Fruit fly (Drosophila melanogaster) whole organism, embryonic: ENCODE data around the gene CG7579.

Experiments used
- Antp ChIP-seq: fragments of 200-800 bp; sonication (Bioruptor generic); optimal IDR thresholded peaks from 3 replicates; lab custom pipeline; 2016; ENCODE audit warnings: missing biosample characterization, missing genetic modification characterization
- CG10274 ChIP-seq: fragments of 200-800 bp; sonication (Bioruptor generic); optimal IDR thresholded peaks from 3 replicates; lab custom pipeline; 2017; ENCODE audit warnings: missing biosample characterization, mild to moderate bottlenecking, missing genetic modification characterization
- CG10543 ChIP-seq: fragments of 200-800 bp; sonication (Bioruptor generic); optimal IDR thresholded peaks from 3 replicates; lab custom pipeline; 2017; ENCODE audit warnings: missing biosample characterization, mild to moderate bottlenecking, missing genetic modification characterization, moderate library complexity
- CG12236 ChIP-seq: fragments of 200-800 bp; sonication (Bioruptor generic); optimal IDR thresholded peaks from 2 replicates; lab custom pipeline; 2016; ENCODE audit warnings: missing biosample characterization, missing genetic modification characterization
- CG12744 ChIP-seq: fragments of 200-800 bp; sonication (Bioruptor generic); optimal IDR thresholded peaks from 2 replicates; lab custom pipeline; 2016; ENCODE audit warnings: missing biosample characterization, missing genetic modification characterization
- CG14860 ChIP-seq: fragments of 200-800 bp; sonication (Bioruptor generic); IDR thresholded peaks from 3 replicates; pipeline ENCODE4 v1.3.6; 2022; ENCODE audit warnings: missing biosample characterization, missing genetic modification characterization; ENCODE audit not compliant: partially characterized antibody
- CG15514 ChIP-seq: fragments of 200-800 bp; sonication (Bioruptor generic); optimal IDR thresholded peaks from 3 replicates; lab custom pipeline; 2017; ENCODE audit warnings: missing biosample characterization, missing genetic modification characterization, mild to moderate bottlenecking, moderate library complexity, missing genetic modification reagents
- CG16779 ChIP-seq: fragments of 200-800 bp; sonication (Bioruptor generic); IDR thresholded peaks from 2 replicates; pipeline ENCODE4 v1.3.6; 2022; ENCODE audit warnings: missing biosample characterization, missing genetic modification characterization
- CG17385 ChIP-seq: fragments of 200-800 bp; sonication (Bioruptor generic); optimal IDR thresholded peaks from 3 replicates; lab custom pipeline; 2018; ENCODE audit warnings: missing biosample characterization, mild to moderate bottlenecking, missing genetic modification characterization
- CG18599 ChIP-seq: fragments of 200-800 bp; sonication (Bioruptor generic); optimal IDR thresholded peaks from 3 replicates; lab custom pipeline; 2017; ENCODE audit warnings: missing biosample characterization, missing genetic modification characterization, mild to moderate bottlenecking, moderate library complexity, missing genetic modification reagents
- CG32532 ChIP-seq: fragments of 200-800 bp; sonication (Bioruptor generic); IDR thresholded peaks from 2 replicates; pipeline ENCODE4 v1.3.6; 2022; ENCODE audit warnings: missing biosample characterization, missing genetic modification characterization
- CG4328 ChIP-seq: fragments of 200-800 bp; sonication (Bioruptor generic); optimal IDR thresholded peaks from 3 replicates; lab custom pipeline; 2017; ENCODE audit warnings: missing biosample characterization, missing genetic modification reagents, missing genetic modification characterization
- CG5953 ChIP-seq: fragments of 200-800 bp; sonication (Bioruptor generic); IDR thresholded peaks from 2 replicates; pipeline ENCODE4 v1.3.6; 2022; ENCODE audit warnings: missing biosample characterization, missing genetic modification characterization
- CG7271 ChIP-seq: fragments of 200-800 bp; sonication (Bioruptor generic); optimal IDR thresholded peaks from 2 replicates; lab custom pipeline; 2018; ENCODE audit warnings: missing biosample characterization, mild to moderate bottlenecking, missing genetic modification characterization, moderate library complexity
- CG7357 ChIP-seq: fragments of 200-800 bp; sonication (Bioruptor generic); IDR thresholded peaks from 3 replicates; pipeline ENCODE4 v1.3.6; 2022; ENCODE audit warnings: missing biosample characterization, missing genetic modification characterization
- CG7839 ChIP-seq: fragments of 200-800 bp; sonication (Bioruptor generic); optimal IDR thresholded peaks from 3 replicates; lab custom pipeline; 2018; ENCODE audit warnings: missing biosample characterization, mild to moderate bottlenecking, missing genetic modification characterization, moderate library complexity
- CG7928 ChIP-seq: fragments of 200-800 bp; sonication (Bioruptor generic); optimal IDR thresholded peaks from 2 replicates; lab custom pipeline; 2017; ENCODE audit warnings: missing biosample characterization, mild to moderate bottlenecking, missing genetic modification characterization
- CG8478 ChIP-seq: fragments of >200 bp; optimal IDR thresholded peaks from 2 replicates; lab custom pipeline; 2018
- CG9609 ChIP-seq: fragments of 200-800 bp; sonication (Bioruptor generic); optimal IDR thresholded peaks from 3 replicates; lab custom pipeline; 2016; ENCODE audit warnings: missing biosample characterization, missing genetic modification characterization
- CG9876 ChIP-seq: fragments of 200-800 bp; sonication (Bioruptor generic); optimal IDR thresholded peaks from 2 replicates; lab custom pipeline; 2016; ENCODE audit warnings: missing biosample characterization, missing genetic modification characterization
- Chrac-16 ChIP-seq: fragments of 200-800 bp; sonication (Bioruptor generic); optimal IDR thresholded peaks from 3 replicates; lab custom pipeline; 2016; ENCODE audit warnings: missing biosample characterization, missing genetic modification characterization
- Eip74EF ChIP-seq, 2 experiments: fragments of 200-800 bp in 1 of 2; fragments of >200 bp in 1 of 2; sonication (Bioruptor generic) in 1 of 2; optimal IDR thresholded peaks; 2 replicates each; lab custom pipeline; 2017 to 2019; ENCODE audit warnings: missing biosample characterization in 2 of 2, missing genetic modification characterization in 2 of 2, mild to moderate bottlenecking in 1 of 2, moderate library complexity in 1 of 2
- Ets65A ChIP-seq: fragments of 200-800 bp; sonication (Bioruptor generic); peaks from one replicate; lab custom pipeline; 2016; ENCODE audit warnings: missing biosample characterization, missing genetic modification characterization
- H15 ChIP-seq: fragments of 200-800 bp; sonication (Bioruptor generic); IDR thresholded peaks from 3 replicates; pipeline ENCODE4 v1.3.6; 2022; ENCODE audit warnings: missing biosample characterization, missing genetic modification characterization
- Hmr ChIP-seq: fragments of 200-800 bp; sonication (Bioruptor generic); optimal IDR thresholded peaks from 3 replicates; lab custom pipeline; 2017; ENCODE audit warnings: mild to moderate bottlenecking, missing biosample characterization, missing genetic modification reagents, missing genetic modification characterization
- Lpt ChIP-seq: fragments of >200 bp; optimal IDR thresholded peaks from 2 replicates; lab custom pipeline; 2018; ENCODE audit warnings: missing biosample characterization, missing genetic modification characterization
- Mad ChIP-seq: fragments of 200-800 bp; sonication (Bioruptor generic); optimal IDR thresholded peaks from 2 replicates; lab custom pipeline; 2016; ENCODE audit warnings: missing biosample characterization, missing genetic modification characterization
- Optix ChIP-seq: fragments of 200-800 bp; sonication (Bioruptor generic); IDR thresholded peaks from 3 replicates; pipeline ENCODE4 v1.3.6; 2022; ENCODE audit warnings: missing biosample characterization, missing genetic modification characterization
- Six4 ChIP-seq: fragments of 200-800 bp; sonication (Bioruptor generic); optimal IDR thresholded peaks from 2 replicates; lab custom pipeline; 2016; ENCODE audit warnings: missing biosample characterization, missing genetic modification characterization
- Sox102F ChIP-seq: fragments of 200-800 bp; sonication (Bioruptor generic); optimal IDR thresholded peaks from 2 replicates; lab custom pipeline; 2018; ENCODE audit warnings: missing biosample characterization, mild to moderate bottlenecking, missing genetic modification characterization, moderate library complexity
- Ssrp ChIP-seq: fragments of 200-800 bp; sonication (Bioruptor generic); optimal IDR thresholded peaks from 2 replicates; lab custom pipeline; 2018; ENCODE audit warnings: missing biosample characterization, mild to moderate bottlenecking, missing genetic modification characterization, moderate library complexity
- Taf1 ChIP-seq: fragments of 200-800 bp; sonication (Bioruptor generic); IDR thresholded peaks from 2 replicates; pipeline ENCODE4 v1.3.6; 2022; ENCODE audit warnings: missing biosample characterization, missing genetic modification characterization
- btn ChIP-seq: fragments of 200-800 bp; sonication (Bioruptor generic); optimal IDR thresholded peaks from 2 replicates; lab custom pipeline; 2016; ENCODE audit warnings: missing biosample characterization, missing genetic modification characterization
- cas ChIP-seq: fragments of 200-800 bp; sonication (Bioruptor generic); IDR thresholded peaks from 2 replicates; pipeline ENCODE4 v1.3.6; 2022; ENCODE audit warnings: missing biosample characterization, missing genetic modification characterization
- cwo ChIP-seq: fragments of 200-800 bp; sonication (Bioruptor generic); optimal IDR thresholded peaks from 3 replicates; lab custom pipeline; 2017; ENCODE audit warnings: missing biosample characterization, missing genetic modification characterization, mild to moderate bottlenecking, moderate library complexity, missing genetic modification reagents
- da ChIP-seq: fragments of 200-800 bp; sonication (Bioruptor generic); optimal IDR thresholded peaks from 2 replicates; lab custom pipeline; 2016; ENCODE audit warnings: missing biosample characterization, missing genetic modification characterization
- danr ChIP-seq: fragments of 200-800 bp; sonication (Bioruptor generic); IDR thresholded peaks from 2 replicates; pipeline ENCODE4 v1.3.6; 2022; ENCODE audit warnings: missing biosample characterization, missing genetic modification characterization
- dpn ChIP-seq, 2 experiments: fragments of 200-800 bp; sonication (Bioruptor generic); optimal IDR thresholded peaks; 3 replicates each; lab custom pipeline; 2016; ENCODE audit warnings: missing biosample characterization in 2 of 2, missing genetic modification characterization in 2 of 2
- dysf ChIP-seq: fragments of 200-800 bp; sonication (Bioruptor generic); IDR thresholded peaks from 3 replicates; pipeline ENCODE4 v1.3.6; 2022; ENCODE audit warnings: missing biosample characterization, missing genetic modification characterization
- fd96Cb ChIP-seq: fragments of 200-800 bp; sonication (Bioruptor generic); optimal IDR thresholded peaks from 2 replicates; lab custom pipeline; 2018; ENCODE audit warnings: missing biosample characterization, mild to moderate bottlenecking, missing genetic modification characterization, moderate library complexity
- grau ChIP-seq: fragments of 200-800 bp; optimal IDR thresholded peaks from 3 replicates; lab custom pipeline; 2019; ENCODE audit warnings: missing biosample characterization, mild to moderate bottlenecking, missing genetic modification characterization, moderate library complexity
- gro ChIP-seq: fragments of 200-800 bp; sonication (Bioruptor generic); optimal IDR thresholded peaks from 2 replicates; lab custom pipeline; 2016; ENCODE audit warnings: missing biosample characterization, missing genetic modification characterization
- gsb-n ChIP-seq: fragments of 200-800 bp; sonication (Bioruptor generic); optimal IDR thresholded peaks from 3 replicates; lab custom pipeline; 2018; ENCODE audit warnings: missing biosample characterization, mild to moderate bottlenecking, missing genetic modification characterization
- hb ChIP-seq: fragments of 200-800 bp; sonication (Bioruptor generic); IDR thresholded peaks from 3 replicates; pipeline ENCODE4 v1.3.6; 2022; ENCODE audit warnings: missing biosample characterization, missing genetic modification characterization; ENCODE audit not compliant: partially characterized antibody
- onecut ChIP-seq: fragments of 200-800 bp; sonication (Bioruptor generic); IDR thresholded peaks from 2 replicates; pipeline ENCODE4 v1.3.6; 2022; ENCODE audit warnings: missing biosample characterization, missing genetic modification characterization
- pum ChIP-seq: fragments of 200-800 bp; sonication (Bioruptor generic); optimal IDR thresholded peaks from 2 replicates; lab custom pipeline; 2016; ENCODE audit warnings: missing biosample characterization, missing genetic modification characterization
- row ChIP-seq: fragments of 200-800 bp; sonication (Bioruptor generic); IDR thresholded peaks from 3 replicates; pipeline ENCODE4 v1.3.6; 2022; ENCODE audit warnings: missing biosample characterization, missing genetic modification characterization
- seq ChIP-seq: fragments of 200-800 bp; sonication (Bioruptor generic); IDR thresholded peaks from 2 replicates; pipeline ENCODE4 v1.3.6; 2022; ENCODE audit warnings: missing biosample characterization, missing genetic modification characterization
- sqz ChIP-seq: fragments of 200-800 bp; sonication (Bioruptor generic); optimal IDR thresholded peaks from 3 replicates; lab custom pipeline; 2018; ENCODE audit warnings: missing biosample characterization, mild to moderate bottlenecking, missing genetic modification characterization
- tap ChIP-seq: fragments of 200-800 bp; optimal IDR thresholded peaks from 3 replicates; lab custom pipeline; 2019; ENCODE audit warnings: missing biosample characterization, mild to moderate bottlenecking, missing genetic modification characterization, moderate library complexity
- tx ChIP-seq: fragments of 200-800 bp; sonication (Bioruptor generic); optimal IDR thresholded peaks from 2 replicates; lab custom pipeline; 2016; ENCODE audit warnings: missing biosample characterization, missing genetic modification characterization
- vvl ChIP-seq: fragments of 200-800 bp; sonication (Bioruptor generic); IDR thresholded peaks from 2 replicates; pipeline ENCODE4 v1.3.6; 2022; ENCODE audit warnings: missing biosample characterization, missing genetic modification characterization
- yki ChIP-seq: fragments of >200 bp; optimal IDR thresholded peaks from 3 replicates; lab custom pipeline; 2018

The CG7579 gene

DNA sequence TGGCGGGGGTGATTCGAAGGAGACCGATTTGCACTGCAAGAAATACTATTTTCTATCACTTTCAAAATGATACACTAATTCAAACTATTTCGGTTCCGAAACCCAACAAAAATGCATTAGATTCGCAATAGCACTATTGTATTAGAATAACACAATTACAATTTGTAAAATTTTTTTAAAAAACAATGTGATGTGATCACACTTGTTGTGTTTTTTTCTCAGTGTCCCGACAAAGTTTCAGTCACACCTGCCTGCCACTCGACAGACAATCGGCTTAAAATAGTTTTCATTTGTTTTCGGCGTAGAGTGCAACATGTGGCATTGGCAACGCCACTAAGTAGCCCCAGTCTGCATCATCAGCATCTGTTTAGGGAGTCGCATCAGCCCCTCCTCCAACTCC lies 8.1 kb downstream of the CG7579 start (continued):
- TF ChIP-seq tx (GFP tag; lab: Kevin White, UChicago), result peak; percentile 9
- no peak for TF ChIP-seq CG10543 (GFP tag; lab: Kevin White, UChicago)
- TF ChIP-seq Mad (GFP tag; lab: Kevin White, UChicago), result peak; percentile 41
- no peak for TF ChIP-seq danr (GFP tag; lab: Robert Waterston, UW)
- peak; percentile 29 for TF ChIP-seq CG7271
- no peak for TF ChIP-seq CG15514 (GFP tag; lab: Kevin White, UChicago)
- no peak for TF ChIP-seq seq (GFP tag; lab: Robert Waterston, UW)
- no peak for TF ChIP-seq Eip74EF (GFP tag; optimal IDR thresholded peaks at IDR 0.05; lab: Kevin White, UChicago)
- TF ChIP-seq CG12236, result peak; percentile 68
- peak; percentile 38 for TF ChIP-seq sqz
- no peak for TF ChIP-seq Lpt (GFP tag; lab: Kevin White, UChicago)
- TF ChIP-seq onecut, result 0 out of 2 replicates have a peak, but pooled peaks have one; percentile 22
- TF ChIP-seq grau (tag; lab: Kevin White, UChicago), result peak; percentile 70
- peak; percentile 78 for TF ChIP-seq fd96Cb
- TF ChIP-seq Taf1 (GFP tag; lab: Robert Waterston, UW), result no peak
- no peak for TF ChIP-seq cwo (GFP tag; lab: Kevin White, UChicago)
- TF ChIP-seq Sox102F (GFP tag; lab: Kevin White, UChicago), result peak; percentile 67
- peak; percentile 59 for TF ChIP-seq btn
- peak; percentile 40 for TF ChIP-seq Antp (GFP tag; lab: Kevin White, UChicago)
- TF ChIP-seq cas, result no peak
- TF ChIP-seq Chrac-16 (GFP tag; lab: Kevin White, UChicago), result peak; percentile 74
- TF ChIP-seq yki, result no peak
- TF ChIP-seq CG9876 (GFP tag; lab: Kevin White, UChicago), result no peak

- TF ChIP-seq pum (GFP tag; lab: Kevin White, UChicago) (no peak), tap (tag; lab: Kevin White, UChicago) (no peak), vvl (GFP tag; lab: Robert Waterston, UW) (no peak), CG7839 (tag; lab: Kevin White, UChicago) (peak; percentile 29), Lpt (GFP tag; lab: Kevin White, UChicago) (no peak), H15 (GFP tag; lab: Robert Waterston, UW) (no peak), Optix (no peak), CG7357 (GFP tag; lab: Robert Waterston, UW) (no peak), Ssrp (peak; percentile 48), row (GFP tag; lab: Robert Waterston, UW) (peak; percentile 22; the same call in 1 of the 3 replicates), CG32532 (no peak), CG7271 (no peak), Hmr (GFP tag; lab: Kevin White, UChicago) (no peak), CG17385 (no peak), CG4328 (GFP tag; lab: Kevin White, UChicago) (no peak), hb (no peak), CG10274 (GFP tag; lab: Kevin White, UChicago) (no peak), gro (GFP tag; lab: Kevin White, UChicago) (no peak), CG7928 (GFP tag; lab: Kevin White, UChicago) (no peak), CG12744 (GFP tag; lab: Kevin White, UChicago) (no peak), CG8478 (lab: Kevin White, UChicago) (no peak), CG5953 (GFP tag; lab: Robert Waterston, UW) (no peak), da (GFP tag; lab: Kevin White, UChicago) (no peak), CG16779 (no peak), gsb-n (tag; lab: Kevin White, UChicago) (peak; percentile 51), Six4 (GFP tag; lab: Kevin White, UChicago) (no peak), CG9609 (GFP tag; lab: Kevin White, UChicago) (no peak), dysf (GFP tag; lab: Robert Waterston, UW) (no peak), dpn (GFP tag; optimal IDR thresholded peaks at IDR 0.05; lab: Kevin White, UChicago) (peak in 1 of 2 experiments; percentile 20), Ets65A (GFP tag; lab: Kevin White, UChicago) (peak; percentile 92), CG18599 (GFP tag; lab: Kevin White, UChicago) (no peak), CG14860 (no peak)
These were observed 10.4 kb downstream of the CG7579 start for dm6 chr3L:15672800-15673199.
